Fruit fly (Drosophila melanogaster) whole organism, embryonic: Measurements from ENCODE around the gene Best3.
A peak's percentile ranks its signal among the peaks of the same experiment; 100 is the strongest.

Experiments
- C15 ChIP-seq: fragments of 200-800 bp; sonication (Bioruptor generic); IDR thresholded peaks from 3 replicates; pipeline ENCODE4 v1.3.6; 2022; ENCODE audit warnings: missing biosample characterization, missing genetic modification characterization
- CG10462 ChIP-seq: fragments of 200-800 bp; sonication (Bioruptor generic); optimal IDR thresholded peaks from 2 replicates; lab custom pipeline; 2016; ENCODE audit warnings: missing biosample characterization, missing genetic modification characterization
- CG10565 ChIP-seq: fragments of 200-800 bp; sonication (Bioruptor generic); optimal IDR thresholded peaks from 3 replicates; lab custom pipeline; 2016; ENCODE audit warnings: missing biosample characterization, mild to moderate bottlenecking, missing genetic modification characterization
- CG11093 ChIP-seq: fragments of 200-800 bp; sonication (Bioruptor generic); IDR thresholded peaks from 3 replicates; pipeline ENCODE4 v1.3.6; 2022; ENCODE audit warnings: missing biosample characterization, missing genetic modification characterization
- CG13894 ChIP-seq: fragments of 200-800 bp; sonication (Bioruptor generic); optimal IDR thresholded peaks from 3 replicates; lab custom pipeline; 2018; ENCODE audit warnings: missing biosample characterization, mild to moderate bottlenecking, missing genetic modification characterization, moderate library complexity
- CG14860 ChIP-seq: fragments of 200-800 bp; sonication (Bioruptor generic); IDR thresholded peaks from 3 replicates; pipeline ENCODE4 v1.3.6; 2022; ENCODE audit warnings: missing biosample characterization, missing genetic modification characterization; ENCODE audit not compliant: partially characterized antibody
- CG15601 ChIP-seq: fragments of 200-800 bp; sonication (Bioruptor generic); optimal IDR thresholded peaks from 3 replicates; lab custom pipeline; 2019; ENCODE audit warnings: missing biosample characterization, mild to moderate bottlenecking, missing genetic modification characterization, moderate library complexity
- CG16779 ChIP-seq: fragments of 200-800 bp; sonication (Bioruptor generic); IDR thresholded peaks from 2 replicates; pipeline ENCODE4 v1.3.6; 2022; ENCODE audit warnings: missing biosample characterization, missing genetic modification characterization
- CG17568 ChIP-seq: fragments of 200-800 bp; sonication (Bioruptor generic); optimal IDR thresholded peaks from 2 replicates; lab custom pipeline; 2018; ENCODE audit warnings: missing biosample characterization, mild to moderate bottlenecking, missing genetic modification characterization, moderate library complexity
- CG18619 ChIP-seq: fragments of 200-800 bp; sonication (Bioruptor generic); optimal IDR thresholded peaks from 3 replicates; lab custom pipeline; 2017; ENCODE audit warnings: missing biosample characterization, mild to moderate bottlenecking, missing genetic modification characterization
- CG30403 ChIP-seq: fragments of 200-800 bp; sonication (Bioruptor generic); optimal IDR thresholded peaks from 3 replicates; lab custom pipeline; 2016; ENCODE audit warnings: missing biosample characterization, missing genetic modification characterization
- CG30431 ChIP-seq: fragments of 200-800 bp; sonication (Bioruptor generic); optimal IDR thresholded peaks from 2 replicates; lab custom pipeline; 2017; ENCODE audit warnings: missing biosample characterization, missing genetic modification characterization
- CG32767 ChIP-seq: fragments of 200-800 bp; sonication (Bioruptor generic); IDR thresholded peaks from 2 replicates; pipeline ENCODE4 v1.3.6; 2022; ENCODE audit warnings: missing biosample characterization, missing genetic modification characterization
- CG34422 ChIP-seq: fragments of 200-800 bp; sonication (Bioruptor generic); IDR thresholded peaks from 3 replicates; pipeline ENCODE4 v1.3.6; 2022; ENCODE audit warnings: missing biosample characterization, missing genetic modification characterization
- CG43689 ChIP-seq: fragments of 200-800 bp; sonication (Bioruptor generic); IDR thresholded peaks from 2 replicates; pipeline ENCODE4 v1.3.6; 2022; ENCODE audit warnings: missing biosample characterization, missing genetic modification characterization
- CG5953 ChIP-seq: fragments of 200-800 bp; sonication (Bioruptor generic); IDR thresholded peaks from 2 replicates; pipeline ENCODE4 v1.3.6; 2022; ENCODE audit warnings: missing biosample characterization, missing genetic modification characterization
- CTCF ChIP-seq: fragments of 200-800 bp; sonication (Bioruptor generic); optimal IDR thresholded peaks from 2 replicates; lab custom pipeline; 2017; ENCODE audit warnings: missing biosample characterization, mild to moderate bottlenecking, missing genetic modification characterization, moderate library complexity
- Camta ChIP-seq: fragments of 200-800 bp; sonication (Bioruptor generic); optimal IDR thresholded peaks from 2 replicates; lab custom pipeline; 2016; ENCODE audit warnings: missing biosample characterization, missing genetic modification characterization
- Deaf1 ChIP-seq: fragments of 200-800 bp; optimal IDR thresholded peaks from 3 replicates; lab custom pipeline; 2019; ENCODE audit warnings: missing biosample characterization, mild to moderate bottlenecking, missing genetic modification characterization, moderate library complexity
- Dip2 ChIP-seq: fragments of 200-800 bp; sonication (Bioruptor generic); IDR thresholded peaks from 2 replicates; pipeline ENCODE4 v1.3.6; 2022; ENCODE audit warnings: missing biosample characterization, missing genetic modification characterization
- Ets97D ChIP-seq: fragments of 200-800 bp; sonication (Bioruptor generic); optimal IDR thresholded peaks from 3 replicates; lab custom pipeline; 2016; ENCODE audit warnings: missing biosample characterization, missing genetic modification characterization
- Hey ChIP-seq: fragments of 200-800 bp; sonication (Bioruptor generic); optimal IDR thresholded peaks from 3 replicates; lab custom pipeline; 2018; ENCODE audit warnings: missing biosample characterization, mild to moderate bottlenecking, missing genetic modification characterization
- Hr51 ChIP-seq, 2 experiments: fragments of 200-800 bp; sonication (Bioruptor generic); optimal IDR thresholded peaks; 2 replicates in 1 of 2; 3 replicates in 1 of 2; lab custom pipeline; 2016 to 2018; ENCODE audit warnings: missing biosample characterization in 2 of 2, missing genetic modification characterization in 2 of 2, mild to moderate bottlenecking in 1 of 2, moderate library complexity in 1 of 2
- Hr78 ChIP-seq, 2 experiments: fragments of 200-800 bp in 1 of 2; fragments of >200 bp in 1 of 2; sonication (Bioruptor generic) in 1 of 2; optimal IDR thresholded peaks; 2 replicates each; lab custom pipeline; 2017 to 2019; ENCODE audit warnings: missing biosample characterization in 2 of 2, missing genetic modification characterization in 2 of 2, mild to moderate bottlenecking in 1 of 2, moderate library complexity in 1 of 2
- MBD-R2 ChIP-seq: fragments of 200-800 bp; sonication (Bioruptor generic); IDR thresholded peaks from 2 replicates; pipeline ENCODE4 v1.3.6; 2022; ENCODE audit warnings: missing biosample characterization, missing genetic modification characterization
- Mes4 ChIP-seq: fragments of 200-800 bp; sonication (Bioruptor generic); optimal IDR thresholded peaks from 2 replicates; lab custom pipeline; 2016; ENCODE audit warnings: missing biosample characterization, missing genetic modification characterization
- NC2β ChIP-seq: fragments of 200-800 bp; sonication (Bioruptor generic); optimal IDR thresholded peaks from 2 replicates; lab custom pipeline; 2016; ENCODE audit warnings: missing biosample characterization, missing genetic modification characterization
- Nf-YA ChIP-seq: fragments of 200-800 bp; sonication (Bioruptor generic); IDR thresholded peaks from 2 replicates; pipeline ENCODE4 v1.3.6; 2022; ENCODE audit warnings: missing biosample characterization, missing genetic modification characterization
- Side ChIP-seq: fragments of 200-800 bp; sonication (Bioruptor generic); optimal IDR thresholded peaks from 2 replicates; lab custom pipeline; 2016; ENCODE audit warnings: missing biosample characterization, missing genetic modification characterization
- Sox102F ChIP-seq: fragments of 200-800 bp; sonication (Bioruptor generic); optimal IDR thresholded peaks from 2 replicates; lab custom pipeline; 2018; ENCODE audit warnings: missing biosample characterization, mild to moderate bottlenecking, missing genetic modification characterization, moderate library complexity
- ac ChIP-seq: fragments of 200-800 bp; sonication (Bioruptor generic); optimal IDR thresholded peaks from 3 replicates; lab custom pipeline; 2017; ENCODE audit warnings: missing biosample characterization, mild to moderate bottlenecking, missing genetic modification characterization
- bab2 ChIP-seq: fragments of 200-800 bp; sonication (Bioruptor generic); optimal IDR thresholded peaks from 2 replicates; lab custom pipeline; 2016; ENCODE audit warnings: missing biosample characterization, missing genetic modification characterization
- corto ChIP-seq: fragments of 200-800 bp; sonication (Bioruptor generic); optimal IDR thresholded peaks from 2 replicates; lab custom pipeline; 2016; ENCODE audit warnings: missing biosample characterization, mild to moderate bottlenecking, missing genetic modification characterization, moderate library complexity
- croc ChIP-seq: fragments of 200-800 bp; sonication (Bioruptor generic); conservative IDR thresholded peaks from 3 replicates; pipeline ENCODE4 v1.3.6; 2022; ENCODE audit warnings: missing biosample characterization, missing genetic modification characterization
- dm ChIP-seq: fragments of 200-800 bp; sonication (Bioruptor generic); optimal IDR thresholded peaks from 3 replicates; lab custom pipeline; 2016; ENCODE audit warnings: missing biosample characterization, missing genetic modification characterization
- fd96Cb ChIP-seq: fragments of 200-800 bp; sonication (Bioruptor generic); optimal IDR thresholded peaks from 2 replicates; lab custom pipeline; 2018; ENCODE audit warnings: missing biosample characterization, mild to moderate bottlenecking, missing genetic modification characterization, moderate library complexity
- klu ChIP-seq: fragments of 200-800 bp; sonication (Bioruptor generic); IDR thresholded peaks from 2 replicates; pipeline ENCODE4 v1.3.6; 2022; ENCODE audit warnings: missing biosample characterization, missing genetic modification characterization
- mirr ChIP-seq: fragments of 200-800 bp; sonication (Bioruptor generic); optimal IDR thresholded peaks from 3 replicates; lab custom pipeline; 2018; ENCODE audit warnings: missing biosample characterization, mild to moderate bottlenecking, missing genetic modification characterization
- nau ChIP-seq: fragments of 200-800 bp; sonication (Bioruptor generic); optimal IDR thresholded peaks from 3 replicates; lab custom pipeline; 2017; ENCODE audit warnings: missing biosample characterization, mild to moderate bottlenecking, missing genetic modification characterization, missing genetic modification reagents
- pan ChIP-seq, 4 experiments: fragments of >200 bp in 3 of 4; fragments of 200-800 bp in 1 of 4; sonication (Bioruptor generic) in 1 of 4; optimal IDR thresholded peaks in 3 of 4; IDR thresholded peaks in 1 of 4; 2 replicates each; pipeline versions ENCODE4 v1.3.6 to Lab custom; 2017 to 2022; ENCODE audit warnings: missing biosample characterization in 2 of 4, missing genetic modification characterization in 2 of 4, mixed read lengths in 1 of 4
- ranshi ChIP-seq: fragments of 200-800 bp; sonication (Bioruptor generic); IDR thresholded peaks from 2 replicates; pipeline ENCODE4 v1.3.6; 2022; ENCODE audit warnings: missing biosample characterization, missing genetic modification characterization
- schlank ChIP-seq: fragments of 200-800 bp; sonication (Bioruptor generic); optimal IDR thresholded peaks from 2 replicates; lab custom pipeline; 2018; ENCODE audit warnings: missing biosample characterization, mild to moderate bottlenecking, missing genetic modification characterization
- sens-2 ChIP-seq: fragments of 200-800 bp; sonication (Bioruptor generic); IDR thresholded peaks from 2 replicates; pipeline ENCODE4 v1.3.6; 2022; ENCODE audit warnings: missing biosample characterization, missing genetic modification characterization
- so ChIP-seq: fragments of 200-800 bp; sonication (Bioruptor generic); IDR thresholded peaks from 3 replicates; pipeline ENCODE4 v1.3.6; 2022; ENCODE audit warnings: missing biosample characterization, missing genetic modification characterization
- sr ChIP-seq: fragments of 200-800 bp; sonication (Bioruptor generic); IDR thresholded peaks from 3 replicates; pipeline ENCODE4 v1.3.6; 2022; ENCODE audit warnings: missing biosample characterization, missing genetic modification characterization
- tna ChIP-seq: fragments of 200-800 bp; sonication (Bioruptor generic); IDR thresholded peaks from 2 replicates; pipeline ENCODE4 v1.3.6; 2022; ENCODE audit warnings: missing biosample characterization, missing genetic modification characterization; ENCODE audit not compliant: partially characterized antibody
- tup ChIP-seq: fragments of 200-800 bp; sonication (Bioruptor generic); optimal IDR thresholded peaks from 2 replicates; lab custom pipeline; 2016; ENCODE audit warnings: missing biosample characterization, mild to moderate bottlenecking, missing genetic modification characterization, moderate library complexity
- unc-4 ChIP-seq: fragments of 200-800 bp; sonication (Bioruptor generic); IDR thresholded peaks from 2 replicates; pipeline ENCODE4 v1.3.6; 2022; ENCODE audit warnings: missing biosample characterization, missing genetic modification characterization; ENCODE audit not compliant: partially characterized antibody
- unpg ChIP-seq: fragments of 200-800 bp; sonication (Bioruptor generic); optimal IDR thresholded peaks from 3 replicates; lab custom pipeline; 2018; ENCODE audit warnings: missing biosample characterization, mild to moderate bottlenecking, missing genetic modification characterization, moderate library complexity
- zen ChIP-seq: fragments of 200-800 bp; sonication (Bioruptor generic); optimal IDR thresholded peaks from 3 replicates; lab custom pipeline; 2018; ENCODE audit warnings: missing biosample characterization, mild to moderate bottlenecking, missing genetic modification characterization, moderate library complexity

The Best3 gene

dm6 chr3L:15261067-15261506 lies 41.5 kb downstream of the Best3 start (continued):
- TF ChIP-seq sens-2 (GFP tag; lab: Robert Waterston, UW): no peak
- TF ChIP-seq Deaf1 (tag; lab: Kevin White, UChicago): peak; percentile 11
- TF ChIP-seq CG11093 (GFP tag; lab: Robert Waterston, UW): peak; percentile 71; the same call in 2 of the 3 replicates
- no peak for TF ChIP-seq CG43689
- TF ChIP-seq tna (GFP tag; lab: Robert Waterston, UW): no peak
- no peak for TF ChIP-seq tup (GFP tag; lab: Kevin White, UChicago)
- TF ChIP-seq Ets97D (GFP tag; lab: Kevin White, UChicago): no peak
- peak; percentile 65 for TF ChIP-seq unpg
- TF ChIP-seq unc-4: no peak
- no peak for TF ChIP-seq ranshi (GFP tag; lab: Robert Waterston, UW)
- peak; percentile 43; the same call in 1 of the 3 replicates for TF ChIP-seq croc
- no peak for TF ChIP-seq sr (GFP tag; lab: Robert Waterston, UW)
- TF ChIP-seq so (GFP tag; lab: Robert Waterston, UW): peak; percentile 68; the same call in 1 of the 3 replicates
- TF ChIP-seq Dip2 (GFP tag; lab: Robert Waterston, UW): no peak
- no peak for TF ChIP-seq CG34422 (GFP tag; lab: Robert Waterston, UW)
- TF ChIP-seq Camta (GFP tag; lab: Kevin White, UChicago): no peak
- TF ChIP-seq mirr: no peak
- TF ChIP-seq CG32767 (GFP tag; lab: Robert Waterston, UW): peak; percentile 40; the same call in 1 of the 2 replicates
- peak; percentile 59 for TF ChIP-seq fd96Cb
- TF ChIP-seq NC2β: no peak
- no peak for TF ChIP-seq schlank
- no peak for TF ChIP-seq CG16779 (GFP tag; lab: Robert Waterston, UW)
- TF ChIP-seq CTCF (GFP tag; lab: Kevin White, UChicago): no peak
- peak in 1 of 2 experiments; percentile 67 for TF ChIP-seq Hr51 (GFP tag; optimal IDR thresholded peaks at IDR 0.05; lab: Kevin White, UChicago)
- TF ChIP-seq CG10462 (GFP tag; lab: Kevin White, UChicago): peak; percentile 62
- TF ChIP-seq Hey (tag; lab: Kevin White, UChicago): no peak
- no peak for TF ChIP-seq pan (optimal IDR thresholded peaks at IDR 0.05; lab: Kevin White, UChicago)
- TF ChIP-seq pan (GFP tag; optimal IDR thresholded peaks at IDR 0.05 in 1 of 2, IDR thresholded peaks at IDR 0.05 in 1 of 2): peak in 1 of 2 experiments; percentile 53
- peak; percentile 18 for TF ChIP-seq nau (GFP tag; lab: Kevin White, UChicago)
- peak; percentile 83 for TF ChIP-seq ac (GFP tag; lab: Kevin White, UChicago)
- TF ChIP-seq corto (GFP tag; lab: Kevin White, UChicago): peak; percentile 61
- TF ChIP-seq MBD-R2: no peak
- no peak for TF ChIP-seq Mes4 (GFP tag; lab: Kevin White, UChicago)
- TF ChIP-seq C15 (GFP tag; lab: Robert Waterston, UW): no peak
- 0 out of 2 replicates have a peak, but pooled peaks have one; percentile 42 for TF ChIP-seq CG5953 (GFP tag; lab: Robert Waterston, UW)
- TF ChIP-seq Hr78 (GFP tag; optimal IDR thresholded peaks at IDR 0.05; lab: Kevin White, UChicago): peak in 1 of 2 experiments; percentile 65
- no peak for TF ChIP-seq Side (GFP tag; lab: Kevin White, UChicago)
- TF ChIP-seq bab2 (GFP tag; lab: Kevin White, UChicago): no peak
- peak; percentile 39 for TF ChIP-seq zen (tag; lab: Kevin White, UChicago)
- no peak for TF ChIP-seq dm (GFP tag; lab: Kevin White, UChicago)
- peak; percentile 51 for TF ChIP-seq CG30403 (GFP tag; lab: Kevin White, UChicago)
- TF ChIP-seq Nf-YA (GFP tag; lab: Robert Waterston, UW): no peak
- TF ChIP-seq Sox102F (GFP tag; lab: Kevin White, UChicago): peak; percentile 61
- TF ChIP-seq CG18619 (GFP tag; lab: Kevin White, UChicago): peak; percentile 34
- peak; percentile 56 for TF ChIP-seq CG30431 (GFP tag; lab: Kevin White, UChicago)
- no peak for TF ChIP-seq CG13894 (tag; lab: Kevin White, UChicago)
- no peak for TF ChIP-seq CG14860 (GFP tag; lab: Robert Waterston, UW)
- TF ChIP-seq CG10565 (GFP tag; lab: Kevin White, UChicago): no peak
- peak; percentile 84 for TF ChIP-seq CG15601 (tag; lab: Kevin White, UChicago)
- no peak for TF ChIP-seq klu (GFP tag; lab: Robert Waterston, UW)
- peak; percentile 41 for TF ChIP-seq CG17568
